Worm (Caenorhabditis elegans) whole organism, young adult: ENCODE data around the gene msi-1.

Source experiments
- F37B4.10 ChIP-seq: fragments of 200-800 bp; sonication (Bioruptor generic); IDR thresholded peaks from 2 replicates; pipeline ENCODE4 v1.3.6; 2022; ENCODE audit warnings: missing genetic modification characterization, missing compliant biosample characterization
- K11D2.4 ChIP-seq: fragments of 200-800 bp; sonication (Bioruptor generic); IDR thresholded peaks from 2 replicates; pipeline ENCODE4 v1.3.6; 2022; ENCODE audit warnings: missing genetic modification reagents, missing genetic modification characterization, missing compliant biosample characterization
- ceh-40 ChIP-seq: fragments of 200-800 bp; sonication (Bioruptor generic); IDR thresholded peaks from 2 replicates; pipeline ENCODE4 v1.3.6; 2022; ENCODE audit warnings: missing genetic modification characterization, missing compliant biosample characterization
- dox-1 ChIP-seq: fragments of 200-800 bp; sonication (Bioruptor generic); IDR thresholded peaks from 2 replicates; pipeline ENCODE4 v1.3.6; 2022; ENCODE audit warnings: missing genetic modification reagents, missing genetic modification characterization, missing compliant biosample characterization
- egl-18 ChIP-seq: fragments of 200-800 bp; sonication (Bioruptor generic); IDR thresholded peaks from 2 replicates; pipeline ENCODE4 v1.3.6; 2022; ENCODE audit warnings: missing genetic modification reagents, missing genetic modification characterization, missing compliant biosample characterization
- hlh-26 ChIP-seq: fragments of 200-800 bp; sonication (Bioruptor generic); conservative IDR thresholded peaks from 2 replicates; pipeline ENCODE4 v1.3.6; 2022; ENCODE audit warnings: missing genetic modification reagents, missing genetic modification characterization, missing compliant biosample characterization
- nhr-27 ChIP-seq: fragments of 200-800 bp; sonication (Bioruptor generic); optimal IDR thresholded peaks from 2 replicates; lab custom pipeline; 2018; ENCODE audit warnings: mild to moderate bottlenecking, missing genetic modification characterization, moderate library complexity, missing compliant biosample characterization
- pha-4 ChIP-seq: fragments of 150-350 bp; sonication (generic microtip); optimal IDR thresholded peaks from 2 replicates; lab custom pipeline; 2014; ENCODE audit warnings: missing biosample characterization, missing genetic modification reagents, missing genetic modification characterization
- sdz-38 ChIP-seq: sonication (generic microtip); optimal IDR thresholded peaks from 2 replicates; lab custom pipeline; 2016; ENCODE audit warnings: missing genotype, missing genetic modification characterization, missing compliant biosample characterization
- snpc-4 ChIP-seq, 5 experiments: fragments of 150-350 bp in 1 of 5; sonication (generic microtip) in 4 of 5; optimal IDR thresholded peaks; 2 replicates each; lab custom pipeline; 2014 to 2018; ENCODE audit warnings: missing genetic modification characterization in 5 of 5, missing biosample characterization in 3 of 5, antibody characterized with exemption in 2 of 5, mild to moderate bottlenecking in 2 of 5, missing compliant biosample characterization in 2 of 5, missing genotype in 2 of 5, moderate library complexity in 2 of 5, missing genetic modification reagents in 1 of 5
- unc-62 ChIP-seq: fragments of 150-350 bp; optimal IDR thresholded peaks from 2 replicates; lab custom pipeline; 2014; ENCODE audit warnings: missing biosample characterization, missing genetic modification reagents, missing genetic modification characterization
- ztf-18 ChIP-seq: sonication (generic microtip); optimal IDR thresholded peaks from 2 replicates; lab custom pipeline; 2016; ENCODE audit warnings: missing genotype, mild to moderate bottlenecking, missing genetic modification characterization, missing compliant biosample characterization
- ztf-22 ChIP-seq: fragments of 200-800 bp; sonication (Bioruptor generic); optimal IDR thresholded peaks from 2 replicates; lab custom pipeline; 2018; ENCODE audit warnings: mild to moderate bottlenecking, missing genetic modification characterization, moderate library complexity, missing compliant biosample characterization

- no peak for TF ChIP-seq pha-4 (tag; lab: Kevin White, UChicago)
- no peak for TF ChIP-seq unc-62 (GFP tag; lab: Kevin White, UChicago)
- no peak for TF ChIP-seq sdz-38 (tag; lab: Kevin White, UChicago)
- no peak for TF ChIP-seq dox-1
- no peak for TF ChIP-seq egl-18
- TF ChIP-seq nhr-27 (tag; lab: Kevin White, UChicago), result no peak
- no peak for TF ChIP-seq ztf-18
- TF ChIP-seq F37B4.10 (GFP tag; lab: Robert Waterston, UW), result no peak
- TF ChIP-seq ceh-40 (GFP tag; lab: Robert Waterston, UW), result no peak
- no peak for TF ChIP-seq ztf-22
- TF ChIP-seq hlh-26 (GFP tag; lab: Robert Waterston, UW), result no peak
- TF ChIP-seq K11D2.4 (GFP tag; lab: Robert Waterston, UW), result no peak
- no peak for TF ChIP-seq snpc-4 (GFP tag; optimal IDR thresholded peaks at IDR 0.05; lab: Kevin White, UChicago)
- no peak for TF ChIP-seq snpc-4 (tag; optimal IDR thresholded peaks at IDR 0.05; lab: Kevin White, UChicago)
These were observed 15.2 kb upstream of the msi-1 start for ce11 chrIII:3991362-3991761.
